Worm (Caenorhabditis elegans) whole organism, L4 larva: ENCODE data around the gene F39F10.2.
A peak's percentile ranks its signal among the peaks of the same experiment; 100 is the strongest.

Experiments used
- ama-1 ChIP-seq: fragments of 150-350 bp; optimal IDR thresholded peaks from 2 replicates; lab custom pipeline; 2014; ENCODE audit warnings: inconsistent platforms, mixed read lengths
- nhr-102 ChIP-seq: sonication (generic microtip); optimal IDR thresholded peaks from 2 replicates; lab custom pipeline; 2016; ENCODE audit warnings: mild to moderate bottlenecking, missing genetic modification characterization, moderate library complexity, missing compliant biosample characterization
- nhr-25 ChIP-seq: sonication (generic microtip); optimal IDR thresholded peaks from 2 replicates; lab custom pipeline; 2017; ENCODE audit warnings: missing genetic modification characterization, mild to moderate bottlenecking, missing compliant biosample characterization, antibody characterized with exemption, moderate library complexity, borderline replicate concordance; ENCODE audit not compliant: insufficient read depth
- skn-1 ChIP-seq: fragments of 150-350 bp; optimal IDR thresholded peaks from 2 replicates; lab custom pipeline; 2014; ENCODE audit warnings: missing biosample characterization, missing genetic modification characterization
- zag-1 ChIP-seq: fragments of 150-350 bp; optimal IDR thresholded peaks from 2 replicates; lab custom pipeline; 2014; ENCODE audit warnings: missing biosample characterization, missing genetic modification characterization
- ztf-11 ChIP-seq: fragments of 150-350 bp; optimal IDR thresholded peaks from 2 replicates; lab custom pipeline; 2014; ENCODE audit warnings: missing biosample characterization, missing genetic modification characterization

DNA sequence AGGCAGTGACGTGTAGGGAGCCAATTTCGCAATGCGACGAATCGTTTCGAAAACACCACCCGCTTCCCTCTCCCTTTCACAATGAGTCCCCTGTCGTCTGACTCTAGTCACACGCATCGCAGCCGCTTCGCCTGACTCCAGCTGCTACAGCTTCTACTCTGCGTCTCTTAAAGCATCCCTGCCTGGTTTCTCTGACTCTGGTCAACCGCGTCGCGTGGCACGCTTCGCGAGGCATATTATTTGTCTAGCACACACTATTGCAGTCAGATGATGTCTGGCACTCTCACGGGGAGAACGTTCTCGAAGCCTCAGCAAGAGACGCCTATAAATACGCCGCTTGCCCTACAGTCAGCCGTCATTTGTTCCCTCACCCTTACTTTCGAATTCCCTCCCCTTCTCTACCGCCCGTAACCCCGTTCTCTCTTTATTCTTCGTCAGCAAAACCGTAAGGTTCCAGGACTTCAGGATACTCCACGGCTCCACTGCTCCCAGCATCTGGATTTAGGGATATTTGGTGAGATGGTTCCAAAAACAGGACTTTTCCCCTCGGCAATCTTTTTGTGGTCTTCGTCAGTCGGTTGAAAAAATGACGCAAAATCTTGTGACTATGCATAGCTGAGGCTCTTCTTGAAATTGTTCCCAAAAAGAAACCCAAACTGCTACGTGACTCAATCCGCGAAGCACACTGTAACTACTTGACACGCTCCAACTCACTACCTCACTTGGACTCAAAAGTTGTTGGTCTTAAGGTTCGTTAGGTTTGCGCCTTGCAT is 35.1 kb downstream of the F39F10.2 start:
- TF ChIP-seq nhr-102 (tag; lab: Kevin White, UChicago) (peak; percentile 95), ztf-11 (no peak), nhr-25 (tag; lab: Kevin White, UChicago) (peak; percentile 97), ama-1 (lab: Kevin White, UChicago) (peak; percentile 100), skn-1 (tag; lab: Kevin White, UChicago) (peak; percentile 45), zag-1 (peak; percentile 74)
